Worm (Caenorhabditis elegans) whole organism, L4/young adult: Measurements from ENCODE around the gene tsp-11.
"Not testable (repeated sequence)": the region's sequence is repeated elsewhere in the genome, so short reads cannot be mapped to it uniquely, and the experiment has no call there.

Experiments used
- W03F9.2 ChIP-seq: fragments of 150-350 bp; optimal IDR thresholded peaks from 2 replicates; lab custom pipeline; 2014; ENCODE audit warnings: missing biosample characterization, missing genetic modification characterization
- dao-5 ChIP-seq: sonication (generic microtip); optimal IDR thresholded peaks from 2 replicates; lab custom pipeline; 2016; ENCODE audit warnings: missing genotype, missing genetic modification characterization, moderate library complexity, missing compliant biosample characterization
- him-1 ChIP-seq: sonication (generic microtip); optimal IDR thresholded peaks from 2 replicates; lab custom pipeline; 2016; ENCODE audit warnings: missing genotype, missing genetic modification reagents, missing genetic modification characterization, missing compliant biosample characterization

DNA sequence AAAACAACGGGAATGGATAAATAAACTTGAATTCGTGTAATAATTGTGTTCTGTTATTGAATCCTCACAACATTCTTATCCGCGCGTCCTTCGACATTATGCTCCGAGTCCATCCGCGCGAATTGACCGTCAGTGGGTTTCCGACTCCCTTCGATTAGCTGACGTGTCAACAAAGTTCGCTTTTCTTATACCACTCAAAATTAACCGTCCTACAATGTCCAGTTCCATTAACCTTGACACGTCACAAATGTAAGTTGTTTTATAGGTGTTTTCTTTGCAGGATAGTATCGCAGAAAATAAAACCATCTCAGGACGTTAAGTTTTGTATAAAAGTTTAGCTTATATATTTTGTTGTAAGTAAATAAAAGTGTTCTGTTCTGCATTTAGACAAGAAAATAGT lies 40.5 kb downstream of the tsp-11 start, which contains the start of gene crb-3:
- TF ChIP-seq him-1, W03F9.2, dao-5 (tag; lab: Kevin White, UChicago): not testable (repeated sequence)
